Fruit fly (Drosophila melanogaster) whole organism, embryonic: ENCODE results near the gene RpL27A.

Experiments used
- Atf-2 ChIP-seq: fragments of 200-800 bp; sonication (Bioruptor generic); optimal IDR thresholded peaks from 2 replicates; lab custom pipeline; 2016; ENCODE audit warnings: missing biosample characterization, missing genetic modification characterization
- Atf6 ChIP-seq: fragments of 200-800 bp; sonication (Bioruptor generic); IDR thresholded peaks from 2 replicates; pipeline ENCODE4 v1.3.6; 2022; ENCODE audit warnings: missing biosample characterization, missing genetic modification characterization
- B-H1 ChIP-seq: fragments of 200-800 bp; sonication (Bioruptor generic); IDR thresholded peaks from 3 replicates; pipeline ENCODE4 v1.3.6; 2022; ENCODE audit warnings: missing biosample characterization, missing genetic modification characterization
- Blimp-1 ChIP-seq: fragments of 200-800 bp; sonication (Bioruptor generic); optimal IDR thresholded peaks from 3 replicates; lab custom pipeline; 2018; ENCODE audit warnings: missing biosample characterization, missing genetic modification characterization, mild to moderate bottlenecking, moderate library complexity, missing genetic modification reagents
- CG10147 ChIP-seq: fragments of 200-800 bp; sonication (Bioruptor generic); optimal IDR thresholded peaks from 2 replicates; lab custom pipeline; 2019; ENCODE audit warnings: missing biosample characterization, mild to moderate bottlenecking, missing genetic modification characterization, moderate library complexity
- CG12659 ChIP-seq: fragments of 200-800 bp; sonication (Bioruptor generic); optimal IDR thresholded peaks from 3 replicates; lab custom pipeline; 2017; ENCODE audit warnings: mild to moderate bottlenecking, missing biosample characterization, missing genetic modification reagents, missing genetic modification characterization
- CG15479 ChIP-seq: fragments of 200-800 bp; sonication (Bioruptor generic); optimal IDR thresholded peaks from 3 replicates; lab custom pipeline; 2019; ENCODE audit warnings: missing biosample characterization, mild to moderate bottlenecking, missing genetic modification characterization, moderate library complexity
- CG17186 ChIP-seq: fragments of 200-800 bp; sonication (Bioruptor generic); optimal IDR thresholded peaks from 3 replicates; lab custom pipeline; 2017; ENCODE audit warnings: missing biosample characterization, missing genetic modification reagents, missing genetic modification characterization
- CG17612 ChIP-seq: fragments of 200-800 bp; sonication (Bioruptor generic); IDR thresholded peaks from 2 replicates; pipeline ENCODE4 v1.3.6; 2022; ENCODE audit warnings: missing biosample characterization, missing genetic modification characterization
- CG30020 ChIP-seq: fragments of 200-800 bp; optimal IDR thresholded peaks from 2 replicates; lab custom pipeline; 2019; ENCODE audit warnings: missing biosample characterization, mild to moderate bottlenecking, missing genetic modification characterization, moderate library complexity
- CG31365 ChIP-seq: fragments of 200-800 bp; sonication (Bioruptor generic); optimal IDR thresholded peaks from 2 replicates; lab custom pipeline; 2018; ENCODE audit warnings: missing biosample characterization, mild to moderate bottlenecking, missing genetic modification characterization
- CG34422 ChIP-seq: fragments of 200-800 bp; sonication (Bioruptor generic); IDR thresholded peaks from 3 replicates; pipeline ENCODE4 v1.3.6; 2022; ENCODE audit warnings: missing biosample characterization, missing genetic modification characterization
- CG6791 ChIP-seq: fragments of 200-800 bp; sonication (Bioruptor generic); IDR thresholded peaks from 3 replicates; pipeline ENCODE4 v1.3.6; 2022; ENCODE audit warnings: missing biosample characterization, missing genetic modification characterization; ENCODE audit not compliant: partially characterized antibody
- CG7271 ChIP-seq: fragments of 200-800 bp; sonication (Bioruptor generic); optimal IDR thresholded peaks from 2 replicates; lab custom pipeline; 2018; ENCODE audit warnings: missing biosample characterization, mild to moderate bottlenecking, missing genetic modification characterization, moderate library complexity
- CG9727 ChIP-seq: fragments of 200-800 bp; sonication (Bioruptor generic); optimal IDR thresholded peaks from 3 replicates; lab custom pipeline; 2017; ENCODE audit warnings: missing biosample characterization, mild to moderate bottlenecking, missing genetic modification characterization
- CG9797 ChIP-seq: fragments of 200-800 bp; sonication (Bioruptor generic); optimal IDR thresholded peaks from 3 replicates; lab custom pipeline; 2018; ENCODE audit warnings: missing biosample characterization, mild to moderate bottlenecking, missing genetic modification characterization
- CrebB ChIP-seq: fragments of 200-800 bp; sonication (Bioruptor generic); optimal IDR thresholded peaks from 3 replicates; lab custom pipeline; 2018; ENCODE audit warnings: missing biosample characterization, mild to moderate bottlenecking, missing genetic modification characterization
- Dll ChIP-seq: fragments of 200-800 bp; sonication (Bioruptor generic); IDR thresholded peaks from 4 replicates; pipeline ENCODE4 v1.3.6; 2022; ENCODE audit warnings: missing biosample characterization, missing genetic modification characterization; ENCODE audit not compliant: partially characterized antibody
- Doc3 ChIP-seq: fragments of 200-800 bp; sonication (Bioruptor generic); IDR thresholded peaks from 3 replicates; pipeline ENCODE4 v1.3.6; 2022; ENCODE audit warnings: missing biosample characterization, missing genetic modification characterization; ENCODE audit not compliant: partially characterized antibody
- Dref ChIP-seq: fragments of 200-800 bp; sonication (Bioruptor generic); IDR thresholded peaks from 2 replicates; pipeline ENCODE4 v1.3.6; 2022; ENCODE audit warnings: missing biosample characterization, missing genetic modification characterization
- E2f2 ChIP-seq: fragments of 200-800 bp; sonication (Bioruptor generic); IDR thresholded peaks from 2 replicates; pipeline ENCODE4 v1.3.6; 2022; ENCODE audit warnings: missing biosample characterization, missing genetic modification characterization
- ERR ChIP-seq: fragments of 200-800 bp; sonication (Bioruptor generic); optimal IDR thresholded peaks from 2 replicates; lab custom pipeline; 2016; ENCODE audit warnings: missing biosample characterization, missing genetic modification characterization
- Eip74EF ChIP-seq, 2 experiments: fragments of 200-800 bp in 1 of 2; fragments of >200 bp in 1 of 2; sonication (Bioruptor generic) in 1 of 2; optimal IDR thresholded peaks; 2 replicates each; lab custom pipeline; 2017 to 2019; ENCODE audit warnings: missing biosample characterization in 2 of 2, missing genetic modification characterization in 2 of 2, mild to moderate bottlenecking in 1 of 2, moderate library complexity in 1 of 2
- HHEX ChIP-seq: fragments of 200-800 bp; sonication (Bioruptor generic); optimal IDR thresholded peaks from 3 replicates; lab custom pipeline; 2017; ENCODE audit warnings: missing biosample characterization, mild to moderate bottlenecking, missing genetic modification characterization, missing genetic modification reagents
- MBD-R2 ChIP-seq: fragments of 200-800 bp; sonication (Bioruptor generic); IDR thresholded peaks from 2 replicates; pipeline ENCODE4 v1.3.6; 2022; ENCODE audit warnings: missing biosample characterization, missing genetic modification characterization
- MESR4 ChIP-seq: fragments of 200-800 bp; sonication (Bioruptor generic); optimal IDR thresholded peaks from 2 replicates; lab custom pipeline; 2018; ENCODE audit warnings: missing biosample characterization, mild to moderate bottlenecking, missing genetic modification characterization, moderate library complexity
- Nf-YA ChIP-seq: fragments of 200-800 bp; sonication (Bioruptor generic); IDR thresholded peaks from 2 replicates; pipeline ENCODE4 v1.3.6; 2022; ENCODE audit warnings: missing biosample characterization, missing genetic modification characterization
- Oli ChIP-seq: fragments of 200-800 bp; sonication (Bioruptor generic); optimal IDR thresholded peaks from 2 replicates; lab custom pipeline; 2018; ENCODE audit warnings: missing biosample characterization, mild to moderate bottlenecking, missing genetic modification characterization, moderate library complexity
- Opbp ChIP-seq: fragments of 200-800 bp; sonication (Bioruptor generic); IDR thresholded peaks from 3 replicates; pipeline ENCODE4 v1.3.6; 2022; ENCODE audit warnings: missing biosample characterization, missing genetic modification characterization; ENCODE audit not compliant: partially characterized antibody
- Sin3A ChIP-seq: fragments of >200 bp; optimal IDR thresholded peaks from 2 replicates; lab custom pipeline; 2018
- Sry-δ ChIP-seq: fragments of 200-800 bp; sonication (Bioruptor generic); optimal IDR thresholded peaks from 2 replicates; lab custom pipeline; 2016; ENCODE audit warnings: missing biosample characterization, missing genetic modification characterization
- al ChIP-seq: fragments of 200-800 bp; sonication (Bioruptor generic); IDR thresholded peaks from 2 replicates; pipeline ENCODE4 v1.3.6; 2022; ENCODE audit warnings: missing biosample characterization, missing genetic modification characterization
- amos ChIP-seq: fragments of 200-800 bp; sonication (Bioruptor generic); IDR thresholded peaks from 2 replicates; pipeline ENCODE4 v1.3.6; 2022; ENCODE audit warnings: missing biosample characterization, missing genetic modification characterization; ENCODE audit not compliant: partially characterized antibody
- ato ChIP-seq: fragments of 200-800 bp; sonication (Bioruptor generic); IDR thresholded peaks from 2 replicates; pipeline ENCODE4 v1.3.6; 2022; ENCODE audit warnings: missing biosample characterization, missing genetic modification characterization; ENCODE audit not compliant: partially characterized antibody
- bab2 ChIP-seq: fragments of 200-800 bp; sonication (Bioruptor generic); optimal IDR thresholded peaks from 2 replicates; lab custom pipeline; 2016; ENCODE audit warnings: missing biosample characterization, missing genetic modification characterization
- bbx ChIP-seq: fragments of 200-800 bp; sonication (Bioruptor generic); IDR thresholded peaks from 2 replicates; pipeline ENCODE4 v1.3.6; 2022; ENCODE audit warnings: missing biosample characterization, missing genetic modification characterization; ENCODE audit not compliant: partially characterized antibody
- fd64A ChIP-seq: fragments of 200-800 bp; sonication (Bioruptor generic); optimal IDR thresholded peaks from 3 replicates; lab custom pipeline; 2018; ENCODE audit warnings: missing biosample characterization, mild to moderate bottlenecking, missing genetic modification characterization
- hbn ChIP-seq: fragments of 200-800 bp; sonication (Bioruptor generic); IDR thresholded peaks from 2 replicates; pipeline ENCODE4 v1.3.6; 2022; ENCODE audit warnings: missing biosample characterization, missing genetic modification characterization; ENCODE audit not compliant: partially characterized antibody
- odd ChIP-seq: fragments of 200-800 bp; sonication (Bioruptor generic); optimal IDR thresholded peaks from 2 replicates; lab custom pipeline; 2017; ENCODE audit warnings: missing biosample characterization, mild to moderate bottlenecking, missing genetic modification characterization
- psq ChIP-seq: fragments of 200-800 bp; sonication (Bioruptor generic); optimal IDR thresholded peaks from 2 replicates; lab custom pipeline; 2017; ENCODE audit warnings: missing biosample characterization, missing genetic modification characterization
- ranshi ChIP-seq: fragments of 200-800 bp; sonication (Bioruptor generic); IDR thresholded peaks from 2 replicates; pipeline ENCODE4 v1.3.6; 2022; ENCODE audit warnings: missing biosample characterization, missing genetic modification characterization
- ro ChIP-seq: fragments of 200-800 bp; sonication (Bioruptor generic); IDR thresholded peaks from 2 replicates; pipeline ENCODE4 v1.3.6; 2022; ENCODE audit warnings: missing biosample characterization, missing genetic modification characterization
- sens ChIP-seq: fragments of 200-800 bp; sonication (Bioruptor generic); peaks from one replicate; lab custom pipeline; 2016; ENCODE audit warnings: missing biosample characterization, missing genetic modification characterization
- slp2 ChIP-seq: fragments of 200-800 bp; sonication (Bioruptor generic); optimal IDR thresholded peaks from 2 replicates; lab custom pipeline; 2016; ENCODE audit warnings: missing biosample characterization, missing genetic modification characterization
- stc ChIP-seq: fragments of 200-800 bp; sonication (Bioruptor generic); IDR thresholded peaks from 2 replicates; pipeline ENCODE4 v1.3.6; 2022; ENCODE audit warnings: missing biosample characterization, missing genetic modification characterization
- toy ChIP-seq: fragments of 200-800 bp; sonication (Bioruptor generic); IDR thresholded peaks from 2 replicates; pipeline ENCODE4 v1.3.6; 2022; ENCODE audit warnings: missing biosample characterization, missing genetic modification characterization
- vnd ChIP-seq: fragments of 200-800 bp; sonication (Bioruptor generic); IDR thresholded peaks from 3 replicates; pipeline ENCODE4 v1.3.6; 2022; ENCODE audit warnings: missing biosample characterization, missing genetic modification characterization; ENCODE audit not compliant: partially characterized antibody
- zen2 ChIP-seq: fragments of 200-800 bp; sonication (Bioruptor generic); IDR thresholded peaks from 3 replicates; pipeline ENCODE4 v1.3.6; 2022; ENCODE audit warnings: missing biosample characterization, missing genetic modification characterization; ENCODE audit not compliant: partially characterized antibody
- zf30C ChIP-seq: fragments of 200-800 bp; sonication (Bioruptor generic); optimal IDR thresholded peaks from 3 replicates; lab custom pipeline; 2018; ENCODE audit warnings: missing biosample characterization, mild to moderate bottlenecking, missing genetic modification characterization

The RpL27A gene

DNA sequence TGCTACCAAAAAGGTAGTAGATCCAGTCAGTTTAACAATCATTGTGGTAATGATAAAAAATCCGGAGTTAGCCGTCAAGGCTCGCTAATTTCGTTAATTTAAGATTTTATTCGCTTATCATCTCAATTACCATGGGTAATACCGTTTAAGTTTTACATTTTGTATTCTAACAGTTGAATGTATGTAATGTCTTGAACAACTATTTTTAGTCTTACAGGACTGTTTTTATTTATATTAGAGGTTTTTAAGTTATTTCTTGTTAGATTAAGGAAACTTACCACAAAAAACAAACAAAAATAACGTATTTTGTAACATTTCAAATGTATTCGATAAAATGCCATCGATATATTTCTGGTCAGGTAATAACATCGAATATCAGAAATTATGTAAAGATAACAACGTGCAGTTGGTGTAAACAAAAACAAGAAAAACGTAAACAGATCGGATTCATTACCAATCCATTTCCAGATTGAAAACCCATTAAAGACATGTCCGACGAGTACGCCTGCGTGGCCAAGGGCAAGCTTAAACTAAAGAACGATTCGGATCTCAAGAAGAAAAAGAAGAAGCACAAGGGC is 16.1 kb downstream of the RpL27A start, which contains the start of the genes Sfp24F and CG15432 (continued):
- TF ChIP-seq Opbp (GFP tag; lab: Robert Waterston, UW): peak; percentile 39; the same call in 1 of the 3 replicates
- peak; percentile 46 for TF ChIP-seq hbn (GFP tag; lab: Robert Waterston, UW)
- peak; percentile 41; the same call in 1 of the 2 replicates for TF ChIP-seq bbx (GFP tag; lab: Robert Waterston, UW)
- peak; percentile 55; the same call in 1 of the 2 replicates for TF ChIP-seq amos (GFP tag; lab: Robert Waterston, UW)
- no peak for TF ChIP-seq CG34422 (GFP tag; lab: Robert Waterston, UW)
- TF ChIP-seq CG10147: no peak
- 0 out of 3 replicates have a peak, but pooled peaks have one; percentile 34 for TF ChIP-seq Doc3 (GFP tag; lab: Robert Waterston, UW)
- peak; percentile 51 for TF ChIP-seq Sry-δ (GFP tag; lab: Kevin White, UChicago)
- no peak for TF ChIP-seq zf30C
- TF ChIP-seq Blimp-1 (GFP tag; lab: Kevin White, UChicago): no peak
- TF ChIP-seq ro (GFP tag; lab: Robert Waterston, UW): no peak
- no peak for TF ChIP-seq CG9727 (GFP tag; lab: Kevin White, UChicago)
- TF ChIP-seq CG7271 (tag; lab: Kevin White, UChicago): no peak
- TF ChIP-seq CG15479 (GFP tag; lab: Kevin White, UChicago): no peak
- no peak for TF ChIP-seq Eip74EF (GFP tag; optimal IDR thresholded peaks at IDR 0.05; lab: Kevin White, UChicago)
- no peak for TF ChIP-seq al (GFP tag; lab: Robert Waterston, UW)
- TF ChIP-seq B-H1: no peak
- no peak for TF ChIP-seq sens (GFP tag; lab: Kevin White, UChicago)
- 0 out of 3 replicates have a peak, but pooled peaks have one; percentile 29 for TF ChIP-seq vnd (GFP tag; lab: Robert Waterston, UW)
- peak; percentile 76 for TF ChIP-seq CG30020 (tag; lab: Kevin White, UChicago)
- TF ChIP-seq CG12659: peak; percentile 8
- TF ChIP-seq Atf6 (GFP tag; lab: Robert Waterston, UW): no peak
- TF ChIP-seq ERR (GFP tag; lab: Kevin White, UChicago): no peak
- 0 out of 2 replicates have a peak, but pooled peaks have one; percentile 11 for TF ChIP-seq ato (GFP tag; lab: Robert Waterston, UW)
- TF ChIP-seq Nf-YA (GFP tag; lab: Robert Waterston, UW): no peak
- TF ChIP-seq odd (GFP tag; lab: Kevin White, UChicago): no peak
- peak; percentile 73 for TF ChIP-seq Dll (GFP tag; lab: Robert Waterston, UW)
- no peak for TF ChIP-seq toy
- no peak for TF ChIP-seq CG31365 (tag; lab: Kevin White, UChicago)
- TF ChIP-seq MESR4: peak; percentile 30
- TF ChIP-seq stc (GFP tag; lab: Robert Waterston, UW): no peak
- no peak for TF ChIP-seq Oli (tag; lab: Kevin White, UChicago)
- TF ChIP-seq fd64A: no peak
- no peak for TF ChIP-seq bab2 (GFP tag; lab: Kevin White, UChicago)
- peak; percentile 76 for TF ChIP-seq E2f2 (GFP tag; lab: Robert Waterston, UW)
- TF ChIP-seq ranshi (GFP tag; lab: Robert Waterston, UW): no peak
- TF ChIP-seq Sin3A: no peak
- no peak for TF ChIP-seq CrebB (tag; lab: Kevin White, UChicago)
- peak; percentile 87 for TF ChIP-seq MBD-R2 (GFP tag; lab: Robert Waterston, UW)
- TF ChIP-seq CG17186 (GFP tag; lab: Kevin White, UChicago): no peak
- no peak for TF ChIP-seq HHEX (GFP tag; lab: Kevin White, UChicago)
- peak; percentile 27 for TF ChIP-seq slp2 (GFP tag; lab: Kevin White, UChicago)
- no peak for TF ChIP-seq CG17612
- no peak for TF ChIP-seq Atf-2
- TF ChIP-seq Dref (GFP tag; lab: Robert Waterston, UW): peak; percentile 83
- peak; percentile 61; the same call in 1 of the 3 replicates for TF ChIP-seq CG6791 (GFP tag; lab: Robert Waterston, UW)
- TF ChIP-seq CG9797 (GFP tag; lab: Kevin White, UChicago): no peak
- no peak for TF ChIP-seq zen2 (GFP tag; lab: Robert Waterston, UW)
- TF ChIP-seq psq (GFP tag; lab: Kevin White, UChicago): no peak
